Worm (Caenorhabditis elegans): ENCODE measurements around the gene Y54G2A.73.

ce11 chrIV:3055320-3055719 is 46.6 kb upstream of the Y54G2A.73 start:
- TF ChIP-seq mdl-1 (tag; optimal IDR thresholded peaks at IDR 0.05), result no peak
- no peak for TF ChIP-seq nhr-28 (tag; optimal IDR thresholded peaks at IDR 0.05)
- TF ChIP-seq nhr-90 (tag; optimal IDR thresholded peaks at IDR 0.05; ENCODE audit: poor library complexity), result no peak
- TF ChIP-seq snpc-4 (tag; optimal IDR thresholded peaks at IDR 0.05), result no peak
- TF ChIP-seq sox-4 (tag; optimal IDR thresholded peaks at IDR 0.05), result no peak
- no peak for TF ChIP-seq nhr-77 (tag; optimal IDR thresholded peaks at IDR 0.05)
- peak; percentile 49 for TF ChIP-seq mep-1 (tag; optimal IDR thresholded peaks at IDR 0.05)
- no peak for TF ChIP-seq tlp-1 (tag; optimal IDR thresholded peaks at IDR 0.05)
- TF ChIP-seq blmp-1 (tag; optimal IDR thresholded peaks at IDR 0.05), result peak; percentile 1

All from whole organism, L1 larva.